Worm (Caenorhabditis elegans) whole organism, L4 larva: ENCODE measurements around the gene Y47D3B.4.

Experiments
- F26F4.8 ChIP-seq: fragments of 200-800 bp; sonication (Bioruptor generic); conservative IDR thresholded peaks from 2 replicates; pipeline ENCODE4 v1.3.6; 2022; ENCODE audit warnings: missing genetic modification characterization, missing compliant biosample characterization
- F37D6.2 ChIP-seq: sonication (generic microtip); optimal IDR thresholded peaks from 2 replicates; lab custom pipeline; 2016; ENCODE audit warnings: mild to moderate bottlenecking, missing genetic modification characterization, missing compliant biosample characterization
- F49E8.2 ChIP-seq: sonication (generic microtip); optimal IDR thresholded peaks from 2 replicates; lab custom pipeline; 2016; ENCODE audit warnings: missing compliant biosample characterization, mild to moderate bottlenecking, missing genetic modification characterization, borderline replicate concordance
- T26A8.4 ChIP-seq: fragments of 200-800 bp; sonication (Bioruptor generic); IDR thresholded peaks from 2 replicates; pipeline ENCODE4 v1.3.6; 2022; ENCODE audit warnings: missing genetic modification characterization, missing compliant biosample characterization
- Y75B8A.6 ChIP-seq: fragments of 200-800 bp; sonication (Bioruptor generic); IDR thresholded peaks from 2 replicates; pipeline ENCODE4 v1.3.6; 2022; ENCODE audit warnings: missing genetic modification reagents, missing genetic modification characterization, missing compliant biosample characterization
- ZK337.2 ChIP-seq: fragments of 200-800 bp; sonication (Bioruptor generic); IDR thresholded peaks from 2 replicates; pipeline ENCODE4 v1.3.6; 2022; ENCODE audit warnings: missing genetic modification reagents, missing genetic modification characterization, missing compliant biosample characterization
- aha-1 ChIP-seq: fragments of 150-350 bp; peaks from one replicate; lab custom pipeline; 2014; ENCODE audit warnings: missing biosample characterization, missing genetic modification characterization
- arid-1 ChIP-seq: fragments of 200-800 bp; sonication (Bioruptor generic); conservative IDR thresholded peaks from 2 replicates; pipeline ENCODE4 v1.3.6; 2022; ENCODE audit warnings: missing genetic modification reagents, missing genetic modification characterization, missing compliant biosample characterization
- ceh-82 ChIP-seq: sonication (generic microtip); optimal IDR thresholded peaks from 2 replicates; lab custom pipeline; 2017; ENCODE audit warnings: missing biosample characterization, missing genetic modification characterization
- ctbp-1 ChIP-seq: fragments of 200-800 bp; sonication (Bioruptor generic); IDR thresholded peaks from 2 replicates; pipeline ENCODE4 v1.3.6; 2022; ENCODE audit warnings: missing genetic modification reagents, missing genetic modification characterization, missing compliant biosample characterization
- daf-12 ChIP-seq: fragments of 150-350 bp; optimal IDR thresholded peaks from 2 replicates; lab custom pipeline; 2014; ENCODE audit warnings: missing biosample characterization, missing genetic modification reagents, missing genetic modification characterization
- daf-16 ChIP-seq, 3 experiments: sonication (generic microtip); optimal IDR thresholded peaks; 2 replicates each; lab custom pipeline; 2016 to 2017; ENCODE audit warnings: missing genetic modification characterization in 3 of 3, missing genetic modification reagents in 3 of 3, mild to moderate bottlenecking in 2 of 3, missing compliant biosample characterization in 2 of 3, missing biosample characterization in 1 of 3, moderate library complexity in 1 of 3
- daf-8 ChIP-seq: fragments of 200-800 bp; sonication (Bioruptor generic); IDR thresholded peaks from 2 replicates; pipeline ENCODE4 v1.3.6; 2022; ENCODE audit warnings: missing genetic modification characterization, missing compliant biosample characterization
- dmd-6 ChIP-seq: fragments of 200-800 bp; sonication (Bioruptor generic); IDR thresholded peaks from 2 replicates; pipeline ENCODE4 v1.3.6; 2022; ENCODE audit warnings: missing genetic modification reagents, missing genetic modification characterization, missing compliant biosample characterization
- dmd-8 ChIP-seq: fragments of 200-800 bp; sonication (Bioruptor generic); IDR thresholded peaks from 2 replicates; pipeline ENCODE4 v1.3.6; 2022; ENCODE audit warnings: missing genetic modification characterization, missing compliant biosample characterization
- dmd-9 ChIP-seq: fragments of 200-800 bp; sonication (Bioruptor generic); IDR thresholded peaks from 2 replicates; pipeline ENCODE4 v1.3.6; 2022; ENCODE audit warnings: missing genetic modification reagents, missing genetic modification characterization, missing compliant biosample characterization
- dpl-1 ChIP-seq: fragments of 150-350 bp; optimal IDR thresholded peaks from 2 replicates; lab custom pipeline; 2014; ENCODE audit warnings: missing biosample characterization, missing genetic modification reagents, missing genetic modification characterization
- dve-1 ChIP-seq: sonication (generic microtip); optimal IDR thresholded peaks from 2 replicates; lab custom pipeline; 2017; ENCODE audit warnings: antibody characterized with exemption, mild to moderate bottlenecking, missing genetic modification characterization, missing compliant biosample characterization; ENCODE audit not compliant: insufficient read depth
- egl-27 ChIP-seq: sonication (generic microtip); optimal IDR thresholded peaks from 3 replicates; lab custom pipeline; 2017; ENCODE audit warnings: missing biosample characterization, missing genetic modification reagents, missing genetic modification characterization
- gei-8 ChIP-seq: fragments of 200-800 bp; sonication (Bioruptor generic); optimal IDR thresholded peaks from 2 replicates; lab custom pipeline; 2018; ENCODE audit warnings: mild to moderate bottlenecking, missing genetic modification characterization, missing compliant biosample characterization
- hlh-11 ChIP-seq: fragments of 200-800 bp; sonication (Bioruptor generic); optimal IDR thresholded peaks from 2 replicates; lab custom pipeline; 2018; ENCODE audit warnings: mild to moderate bottlenecking, missing genetic modification characterization, missing compliant biosample characterization
- hmg-1.1 ChIP-seq: fragments of 200-800 bp; sonication (Bioruptor generic); IDR thresholded peaks from 2 replicates; pipeline ENCODE4 v1.3.6; 2022; ENCODE audit warnings: missing genetic modification reagents, missing genetic modification characterization, missing compliant biosample characterization
- lim-7 ChIP-seq: fragments of 200-800 bp; sonication (Bioruptor generic); IDR thresholded peaks from 2 replicates; pipeline ENCODE4 v1.3.6; 2022; ENCODE audit warnings: missing genetic modification characterization, missing compliant biosample characterization
- lin-13 ChIP-seq: fragments of 150-350 bp; optimal IDR thresholded peaks from 2 replicates; lab custom pipeline; 2014; ENCODE audit warnings: missing biosample characterization, missing genetic modification reagents, missing genetic modification characterization
- lin-15B ChIP-seq: fragments of 150-350 bp; sonication (generic microtip); optimal IDR thresholded peaks from 3 replicates; lab custom pipeline; 2014; ENCODE audit warnings: missing biosample characterization, missing genetic modification characterization
- lin-39 ChIP-seq: fragments of 150-350 bp; optimal IDR thresholded peaks from 2 replicates; lab custom pipeline; 2014; ENCODE audit warnings: missing biosample characterization, missing genetic modification reagents, missing genetic modification characterization
- lir-3 ChIP-seq: sonication (generic microtip); optimal IDR thresholded peaks from 2 replicates; lab custom pipeline; 2016; ENCODE audit warnings: mild to moderate bottlenecking, missing genetic modification characterization, missing compliant biosample characterization
- mep-1 ChIP-seq: fragments of 150-350 bp; sonication (generic microtip); optimal IDR thresholded peaks from 3 replicates; lab custom pipeline; 2014; ENCODE audit warnings: missing biosample characterization, missing genetic modification characterization
- mxl-3 ChIP-seq: fragments of 200-800 bp; sonication (Bioruptor generic); optimal IDR thresholded peaks from 2 replicates; lab custom pipeline; 2018; ENCODE audit warnings: mild to moderate bottlenecking, missing genetic modification characterization, missing compliant biosample characterization
- nhr-102 ChIP-seq: sonication (generic microtip); optimal IDR thresholded peaks from 2 replicates; lab custom pipeline; 2016; ENCODE audit warnings: mild to moderate bottlenecking, missing genetic modification characterization, moderate library complexity, missing compliant biosample characterization
- nhr-237 ChIP-seq: sonication (generic microtip); optimal IDR thresholded peaks from 2 replicates; lab custom pipeline; 2017; ENCODE audit warnings: missing biosample characterization, missing genetic modification characterization
- nhr-25 ChIP-seq: sonication (generic microtip); optimal IDR thresholded peaks from 2 replicates; lab custom pipeline; 2017; ENCODE audit warnings: missing genetic modification characterization, mild to moderate bottlenecking, missing compliant biosample characterization, antibody characterized with exemption, moderate library complexity, borderline replicate concordance; ENCODE audit not compliant: insufficient read depth
- nhr-28 ChIP-seq: fragments of 150-350 bp; optimal IDR thresholded peaks from 2 replicates; lab custom pipeline; 2014; ENCODE audit warnings: missing biosample characterization, missing genetic modification characterization
- nhr-6 ChIP-seq: fragments of 150-350 bp; optimal IDR thresholded peaks from 2 replicates; lab custom pipeline; 2014; ENCODE audit warnings: missing biosample characterization, missing genetic modification characterization
- php-3 ChIP-seq: fragments of 200-800 bp; sonication (Bioruptor generic); IDR thresholded peaks from 2 replicates; pipeline ENCODE4 v1.3.6; 2022; ENCODE audit warnings: missing genetic modification reagents, missing genetic modification characterization, missing compliant biosample characterization
- pqm-1 ChIP-seq: sonication (generic microtip); optimal IDR thresholded peaks from 2 replicates; lab custom pipeline; 2017; ENCODE audit warnings: missing biosample characterization, missing genetic modification characterization
- rbr-2 ChIP-seq: sonication (generic microtip); optimal IDR thresholded peaks from 2 replicates; lab custom pipeline; 2016; ENCODE audit warnings: missing genotype, missing genetic modification characterization, missing compliant biosample characterization
- snpc-1.2 ChIP-seq: fragments of 200-800 bp; sonication (Bioruptor generic); IDR thresholded peaks from 2 replicates; pipeline ENCODE4 v1.3.6; 2022; ENCODE audit warnings: missing genetic modification reagents, missing genetic modification characterization, missing compliant biosample characterization
- snpc-4 ChIP-seq: fragments of 150-350 bp; optimal IDR thresholded peaks from 2 replicates; lab custom pipeline; 2014; ENCODE audit warnings: missing biosample characterization, missing genetic modification characterization
- spr-1 ChIP-seq: sonication (generic microtip); optimal IDR thresholded peaks from 2 replicates; lab custom pipeline; 2016; ENCODE audit warnings: mild to moderate bottlenecking, missing genetic modification characterization, missing compliant biosample characterization
- unc-39 ChIP-seq: sonication (generic microtip); optimal IDR thresholded peaks from 2 replicates; lab custom pipeline; 2017; ENCODE audit warnings: missing biosample characterization, missing genetic modification characterization
- zag-1 ChIP-seq: fragments of 150-350 bp; optimal IDR thresholded peaks from 2 replicates; lab custom pipeline; 2014; ENCODE audit warnings: missing biosample characterization, missing genetic modification characterization
- zip-2 ChIP-seq: fragments of 150-350 bp; optimal IDR thresholded peaks from 2 replicates; lab custom pipeline; 2014; ENCODE audit warnings: missing biosample characterization, missing genetic modification characterization

The Y47D3B.4 gene

ce11 chrIII:11371688-11372087 is 33.5 kb upstream of the Y47D3B.4 start, which contains the start of gene tba-7:
Gene tba-7, minus strand, starts transcription at chrIII:11371788.
- TF ChIP-seq mxl-3 (GFP tag; lab: Kevin White, UChicago), result no peak
- no peak for TF ChIP-seq arid-1 (GFP tag; lab: Robert Waterston, UW)
- no peak for TF ChIP-seq ZK337.2 (GFP tag; lab: Robert Waterston, UW)
- TF ChIP-seq dpl-1, result no peak
- TF ChIP-seq F26F4.8, result no peak
- no peak for TF ChIP-seq snpc-1.2 (GFP tag; lab: Robert Waterston, UW)
- TF ChIP-seq pqm-1 (tag; lab: Kevin White, UChicago), result no peak
- TF ChIP-seq F49E8.2 (tag; lab: Kevin White, UChicago), result no peak
- no peak for TF ChIP-seq gei-8
- no peak for TF ChIP-seq egl-27 (tag; lab: Kevin White, UChicago)
- TF ChIP-seq zip-2 (tag; lab: Kevin White, UChicago), result no peak
- no peak for TF ChIP-seq lim-7
- TF ChIP-seq dve-1, result no peak
- TF ChIP-seq lir-3 (tag; lab: Kevin White, UChicago), result no peak
- TF ChIP-seq nhr-6, result no peak
- TF ChIP-seq unc-39 (tag; lab: Kevin White, UChicago), result no peak

ce11 chrIII:11372199-11372938 is 32.8 kb upstream of the Y47D3B.4 start:
- TF ChIP-seq nhr-237 (no peak), mep-1 (tag; lab: Kevin White, UChicago) (peak; percentile 24), pqm-1 (tag; lab: Kevin White, UChicago) (peak; percentile 27), lin-39 (tag; lab: Kevin White, UChicago) (no peak), T26A8.4 (GFP tag; lab: Robert Waterston, UW) (0 out of 2 replicates have a peak, but pooled peaks have one; percentile 21), dve-1 (peak; percentile 39), ceh-82 (no peak), F37D6.2 (tag; lab: Kevin White, UChicago) (no peak), mxl-3 (GFP tag; lab: Kevin White, UChicago) (no peak), dmd-8 (no peak), Y75B8A.6 (no peak), lin-15B (tag; lab: Kevin White, UChicago) (no peak), dmd-6 (GFP tag; lab: Robert Waterston, UW) (peak; percentile 29; the same call in 1 of the 2 replicates), nhr-28 (tag; lab: Kevin White, UChicago) (peak; percentile 66), spr-1 (tag; lab: Kevin White, UChicago) (peak; percentile 9), dmd-9 (GFP tag; lab: Robert Waterston, UW) (no peak), hmg-1.1 (GFP tag; lab: Robert Waterston, UW) (0 out of 2 replicates have a peak, but pooled peaks have one; percentile 37), daf-16 (GFP tag; optimal IDR thresholded peaks at IDR 0.05; lab: Kevin White, UChicago) (no peak), daf-16 (tag; optimal IDR thresholded peaks at IDR 0.05; lab: Kevin White, UChicago) (peak; percentile 54), ctbp-1 (GFP tag; lab: Robert Waterston, UW) (no peak), egl-27 (tag; lab: Kevin White, UChicago) (no peak), aha-1 (tag; lab: Kevin White, UChicago) (peak; percentile 69), nhr-102 (tag; lab: Kevin White, UChicago) (peak; percentile 5), lin-13 (GFP tag; lab: Kevin White, UChicago) (peak; percentile 97), hlh-11 (no peak), snpc-4 (tag; lab: Kevin White, UChicago) (peak; percentile 76), zag-1 (tag; lab: Kevin White, UChicago) (no peak), php-3 (GFP tag; lab: Robert Waterston, UW) (0 out of 2 replicates have a peak, but pooled peaks have one; percentile 24), daf-8 (GFP tag; lab: Robert Waterston, UW) (no peak), daf-12 (tag; lab: Kevin White, UChicago) (no peak), nhr-25 (no peak), rbr-2 (tag; lab: Kevin White, UChicago) (no peak)
